Worm (Caenorhabditis elegans) whole organism, L4/young adult: ENCODE results near the gene Y71H2AM.14.

Experiments
- W03F9.2 ChIP-seq: fragments of 150-350 bp; optimal IDR thresholded peaks from 2 replicates; lab custom pipeline; 2014; ENCODE audit warnings: missing biosample characterization, missing genetic modification characterization
- dao-5 ChIP-seq: sonication (generic microtip); optimal IDR thresholded peaks from 2 replicates; lab custom pipeline; 2016; ENCODE audit warnings: missing genotype, missing genetic modification characterization, moderate library complexity, missing compliant biosample characterization
- him-1 ChIP-seq: sonication (generic microtip); optimal IDR thresholded peaks from 2 replicates; lab custom pipeline; 2016; ENCODE audit warnings: missing genotype, missing genetic modification reagents, missing genetic modification characterization, missing compliant biosample characterization

- TF ChIP-seq him-1 (tag; lab: Kevin White, UChicago) (no peak), dao-5 (tag; lab: Kevin White, UChicago) (no peak), W03F9.2 (tag; lab: Kevin White, UChicago) (no peak)
These were observed 49.1 kb upstream of the Y71H2AM.14 start for ce11 chrIII:2795442-2796023.
